Worm (Caenorhabditis elegans) whole organism, early embryonic: ENCODE measurements around the gene M199.7.

Experiments
- ama-1 ChIP-seq: fragments of 150-350 bp; optimal IDR thresholded peaks from 2 replicates; lab custom pipeline; 2014
- ceh-36 ChIP-seq: sonication (generic microtip); optimal IDR thresholded peaks from 2 replicates; lab custom pipeline; 2016; ENCODE audit warnings: missing genetic modification characterization, inconsistent platforms, missing compliant biosample characterization
- pes-1 ChIP-seq: fragments of 200-800 bp; sonication (Bioruptor generic); IDR thresholded peaks from 2 replicates; pipeline ENCODE4 v1.3.6; 2022; ENCODE audit warnings: missing genetic modification reagents, missing genetic modification characterization, missing compliant biosample characterization
- tra-4 ChIP-seq: sonication (generic microtip); optimal IDR thresholded peaks from 2 replicates; lab custom pipeline; 2017; ENCODE audit warnings: missing genetic modification characterization, missing compliant biosample characterization

DNA sequence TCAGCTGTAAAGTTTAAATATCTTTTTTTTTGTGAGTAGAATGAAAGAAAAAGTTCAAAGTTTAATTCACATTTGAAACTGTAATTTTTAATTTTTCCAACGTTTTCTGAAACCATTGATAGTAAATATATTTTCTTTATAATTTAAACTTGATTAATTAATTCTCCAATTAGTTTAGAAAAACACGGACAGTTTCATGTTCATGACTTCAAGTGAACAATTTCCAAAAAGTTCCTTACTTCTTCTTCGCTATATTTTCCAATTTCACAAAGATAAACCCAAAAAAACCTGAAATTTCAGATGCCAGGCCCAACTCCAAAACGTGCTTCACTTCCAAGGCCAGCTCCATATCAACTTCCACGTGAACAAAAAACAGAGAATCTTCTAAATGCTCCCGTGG, 14.5 kb upstream of the M199.7 start, which contains the start of gene M199.2:
- TF ChIP-seq ama-1 (lab: Kevin White, UChicago): no peak
- TF ChIP-seq ceh-36 (tag; lab: Kevin White, UChicago): no peak
- no peak for TF ChIP-seq pes-1 (GFP tag; lab: Robert Waterston, UW)
- no peak for TF ChIP-seq tra-4 (tag; lab: Kevin White, UChicago)
